Fruit fly (Drosophila melanogaster) whole organism, wandering third instar larva: ENCODE results near the gene CG43998.
A peak's percentile ranks its signal among the peaks of the same experiment; 100 is the strongest.

ENCODE experiments used
- Abd-B ChIP-seq: fragments of >200 bp; optimal IDR thresholded peaks from 2 replicates; lab custom pipeline; 2017; ENCODE audit warnings: missing biosample characterization, missing genetic modification characterization
- CG32264 ChIP-seq: fragments of 200-800 bp; sonication (Bioruptor generic); optimal IDR thresholded peaks from 2 replicates; lab custom pipeline; 2016; ENCODE audit warnings: missing biosample characterization, missing genetic modification characterization
- CG9705 ChIP-seq: fragments of 200-800 bp; sonication (Bioruptor generic); optimal IDR thresholded peaks from 2 replicates; lab custom pipeline; 2018; ENCODE audit warnings: missing biosample characterization, mild to moderate bottlenecking, missing genetic modification characterization
- CrebA ChIP-seq: fragments of 200-800 bp; sonication (Bioruptor generic); optimal IDR thresholded peaks from 2 replicates; lab custom pipeline; 2016; ENCODE audit warnings: missing biosample characterization, mild to moderate bottlenecking, missing genetic modification characterization, borderline replicate concordance
- Dfd ChIP-seq: fragments of >200 bp; optimal IDR thresholded peaks from 2 replicates; lab custom pipeline; 2017; ENCODE audit warnings: missing biosample characterization, missing genetic modification characterization
- Dif ChIP-seq: fragments of 200-275, 200-300 bp; sonication (Bioruptor generic); optimal IDR thresholded peaks from 2 replicates; lab custom pipeline; 2018; ENCODE audit warnings: missing biosample characterization, missing genetic modification characterization; ENCODE audit not compliant: partially characterized antibody
- GATAd ChIP-seq: sonication (Bioruptor generic); optimal IDR thresholded peaks from 2 replicates; lab custom pipeline; 2016; ENCODE audit warnings: missing biosample characterization, missing genetic modification characterization
- HLH106 ChIP-seq: fragments of 200-800 bp; optimal IDR thresholded peaks from 3 replicates; lab custom pipeline; 2019; ENCODE audit warnings: missing biosample characterization, mild to moderate bottlenecking, missing genetic modification characterization, moderate library complexity
- Hnf4 ChIP-seq: fragments of 200-800 bp; sonication (Bioruptor generic); optimal IDR thresholded peaks from 2 replicates; lab custom pipeline; 2016; ENCODE audit warnings: missing biosample characterization, mild to moderate bottlenecking, missing genetic modification characterization
- Hr78 ChIP-seq: fragments of >200 bp; optimal IDR thresholded peaks from 2 replicates; lab custom pipeline; 2017; ENCODE audit warnings: missing biosample characterization, missing genetic modification characterization
- Hr83 ChIP-seq: fragments of 200-300 bp; sonication (Bioruptor generic); optimal IDR thresholded peaks from 2 replicates; lab custom pipeline; 2016; ENCODE audit warnings: missing biosample characterization, mild to moderate bottlenecking, missing genetic modification characterization, moderate library complexity; ENCODE audit not compliant: poor library complexity, severe bottlenecking
- Jra ChIP-seq: sonication (Bioruptor generic); optimal IDR thresholded peaks from 2 replicates; lab custom pipeline; 2016; ENCODE audit warnings: missing biosample characterization, missing genetic modification characterization
- Mio ChIP-seq: sonication (Bioruptor generic); optimal IDR thresholded peaks from 2 replicates; lab custom pipeline; 2016; ENCODE audit warnings: missing biosample characterization, missing genetic modification characterization
- Myc ChIP-seq: fragments of >200 bp; optimal IDR thresholded peaks from 2 replicates; lab custom pipeline; 2017
- N ChIP-seq: fragments of >200 bp; optimal IDR thresholded peaks from 2 replicates; lab custom pipeline; 2018; ENCODE audit warnings: missing biosample characterization, missing external identifiers, missing genetic modification characterization
- OdsH ChIP-seq: fragments of 200-800 bp; sonication (Bioruptor generic); optimal IDR thresholded peaks from 2 replicates; lab custom pipeline; 2016; ENCODE audit warnings: missing biosample characterization, mild to moderate bottlenecking, missing genetic modification characterization
- Rel ChIP-seq, 2 experiments: fragments of 200-800 bp; sonication (Bioruptor generic) in 1 of 2; optimal IDR thresholded peaks; 2 replicates in 1 of 2; 3 replicates in 1 of 2; lab custom pipeline; 2016 to 2019; ENCODE audit warnings: mild to moderate bottlenecking in 2 of 2, missing biosample characterization in 2 of 2, missing genetic modification characterization in 2 of 2, moderate library complexity in 1 of 2
- Sp1 ChIP-seq: fragments of 200-800 bp; sonication (Bioruptor generic); optimal IDR thresholded peaks from 3 replicates; lab custom pipeline; 2019; ENCODE audit warnings: missing biosample characterization, mild to moderate bottlenecking, missing genetic modification characterization, moderate library complexity
- Vsx2 ChIP-seq: fragments of 200-300, 225-300 bp; sonication (Bioruptor generic); optimal IDR thresholded peaks from 2 replicates; lab custom pipeline; 2018; ENCODE audit warnings: missing biosample characterization, missing genetic modification characterization; ENCODE audit not compliant: partially characterized antibody
- br ChIP-seq: fragments of 200-800 bp; sonication (Bioruptor generic); optimal IDR thresholded peaks from 2 replicates; lab custom pipeline; 2016; ENCODE audit warnings: missing biosample characterization, missing genetic modification characterization
- brk ChIP-seq: fragments of 200-800 bp; sonication (Bioruptor generic); optimal IDR thresholded peaks from 2 replicates; lab custom pipeline; 2016; ENCODE audit warnings: missing biosample characterization, mild to moderate bottlenecking, missing genetic modification characterization
- dl ChIP-seq, 2 experiments: fragments of 175-275, 200-275 bp in 1 of 2; fragments of 200-275 bp in 1 of 2; sonication (Bioruptor generic); optimal IDR thresholded peaks; lab custom pipeline; 2018; ENCODE audit warnings: mild to moderate bottlenecking in 2 of 2, missing biosample characterization in 2 of 2, missing genetic modification characterization in 2 of 2, moderate library complexity in 2 of 2; ENCODE audit not compliant: partially characterized antibody in 2 of 2, insufficient read depth in 1 of 2
- dmrt93B ChIP-seq: fragments of 200-800 bp; sonication (Bioruptor generic); optimal IDR thresholded peaks from 2 replicates; lab custom pipeline; 2018; ENCODE audit warnings: missing biosample characterization, mild to moderate bottlenecking, missing genetic modification characterization
- dsf ChIP-seq: sonication (Bioruptor generic); optimal IDR thresholded peaks from 2 replicates; lab custom pipeline; 2016; ENCODE audit warnings: missing biosample characterization, missing genetic modification characterization, borderline replicate concordance
- ey ChIP-seq: fragments of 200-800 bp; sonication (Bioruptor generic); optimal IDR thresholded peaks from 2 replicates; lab custom pipeline; 2016; ENCODE audit warnings: missing biosample characterization, missing genetic modification characterization
- foxo ChIP-seq, 2 experiments: fragments of 200-800 bp; sonication (Bioruptor generic); optimal IDR thresholded peaks; 2 replicates in 1 of 2; 3 replicates in 1 of 2; lab custom pipeline; 2016 to 2017; ENCODE audit warnings: missing biosample characterization in 2 of 2, missing genetic modification characterization in 2 of 2
- fru ChIP-seq: fragments of 200-800 bp; sonication (Bioruptor generic); optimal IDR thresholded peaks from 3 replicates; lab custom pipeline; 2016; ENCODE audit warnings: missing biosample characterization, mild to moderate bottlenecking, missing genetic modification characterization
- h ChIP-seq: fragments of 200-800 bp; sonication (Bioruptor generic); optimal IDR thresholded peaks from 3 replicates; lab custom pipeline; 2016; ENCODE audit warnings: missing biosample characterization, mild to moderate bottlenecking, missing genetic modification characterization
- jim ChIP-seq: fragments of 175-275, 200-325 bp; sonication (Bioruptor generic); optimal IDR thresholded peaks from 2 replicates; lab custom pipeline; 2016; ENCODE audit warnings: missing biosample characterization, mild to moderate bottlenecking, missing genetic modification characterization
- lola ChIP-seq: fragments of >200 bp; optimal IDR thresholded peaks from 2 replicates; lab custom pipeline; 2017; ENCODE audit warnings: missing biosample characterization, missing genetic modification characterization
- pan ChIP-seq: fragments of >200 bp; optimal IDR thresholded peaks from 2 replicates; lab custom pipeline; 2017
- psq ChIP-seq: fragments of 200-800 bp; sonication (Bioruptor generic); optimal IDR thresholded peaks from 3 replicates; lab custom pipeline; 2017; ENCODE audit warnings: missing biosample characterization, mild to moderate bottlenecking, missing genetic modification characterization, moderate library complexity
- rgr ChIP-seq: fragments of 200-800 bp; sonication (Bioruptor generic); optimal IDR thresholded peaks from 3 replicates; lab custom pipeline; 2016; ENCODE audit warnings: missing biosample characterization, mild to moderate bottlenecking, missing genetic modification characterization
- sage ChIP-seq: fragments of 200-800 bp; sonication (Bioruptor generic); optimal IDR thresholded peaks from 2 replicates; lab custom pipeline; 2016; ENCODE audit warnings: missing biosample characterization, mild to moderate bottlenecking, missing genetic modification characterization
- sv ChIP-seq: fragments of 200-800 bp; sonication (Bioruptor generic); optimal IDR thresholded peaks from 3 replicates; lab custom pipeline; 2016; ENCODE audit warnings: missing biosample characterization, missing genetic modification characterization
- tai ChIP-seq: sonication (Bioruptor generic); optimal IDR thresholded peaks from 2 replicates; lab custom pipeline; 2016; ENCODE audit warnings: missing biosample characterization, missing genetic modification characterization
- usp ChIP-seq: fragments of >200 bp; optimal IDR thresholded peaks from 2 replicates; lab custom pipeline; 2017; ENCODE audit warnings: missing biosample characterization, missing genetic modification characterization
- woc ChIP-seq: sonication (Bioruptor generic); optimal IDR thresholded peaks from 2 replicates; lab custom pipeline; 2016; ENCODE audit warnings: missing biosample characterization, mild to moderate bottlenecking, missing genetic modification characterization

The CG43998 gene

dm6 chr3R:23888273-23889220 is 40.3 kb downstream of the CG43998 start (continued):
- TF ChIP-seq Rel (GFP tag; optimal IDR thresholded peaks at IDR 0.05; lab: Kevin White, UChicago) (peak; percentile 78), Rel (tag; optimal IDR thresholded peaks at IDR 0.05; lab: Kevin White, UChicago) (peak; percentile 92)

- TF ChIP-seq sv (GFP tag; lab: Kevin White, UChicago) (no peak), Sp1 (no peak), N (no peak)
Observed at dm6 chr3R:23887572-23887971, 41.2 kb downstream of the CG43998 start.

dm6 chr3R:23887096-23887421 is 41.7 kb downstream of the CG43998 start:
- TF ChIP-seq tai (GFP tag; lab: Kevin White, UChicago) = peak; percentile 54
- peak; percentile 52 for TF ChIP-seq woc (GFP tag; lab: Kevin White, UChicago)
- TF ChIP-seq dmrt93B (GFP tag; lab: Kevin White, UChicago) = peak; percentile 77
- TF ChIP-seq HLH106 (tag; lab: Kevin White, UChicago) = peak; percentile 87
- no peak for TF ChIP-seq N
- TF ChIP-seq ey (GFP tag; lab: Kevin White, UChicago) = peak; percentile 77
- peak; percentile 89 for TF ChIP-seq psq (GFP tag; lab: Kevin White, UChicago)
- peak; percentile 88 for TF ChIP-seq OdsH (GFP tag; lab: Kevin White, UChicago)
- TF ChIP-seq Rel (GFP tag; optimal IDR thresholded peaks at IDR 0.05; lab: Kevin White, UChicago) = peak; percentile 71
- peak; percentile 29 for TF ChIP-seq Rel (tag; optimal IDR thresholded peaks at IDR 0.05; lab: Kevin White, UChicago)
- peak; percentile 78 for TF ChIP-seq sv (GFP tag; lab: Kevin White, UChicago)
- no peak for TF ChIP-seq usp
- TF ChIP-seq Hnf4 = peak; percentile 78
- no peak for TF ChIP-seq CG9705 (GFP tag; lab: Kevin White, UChicago)
- TF ChIP-seq Mio (GFP tag; lab: Kevin White, UChicago) = no peak
- peak in 1 of 2 experiments; percentile 88 for TF ChIP-seq foxo (GFP tag; optimal IDR thresholded peaks at IDR 0.05; lab: Kevin White, UChicago)
- peak; percentile 69 for TF ChIP-seq CrebA (GFP tag; lab: Kevin White, UChicago)
- peak; percentile 87 for TF ChIP-seq sage (GFP tag; lab: Kevin White, UChicago)
- peak; percentile 87 for TF ChIP-seq fru (GFP tag; lab: Kevin White, UChicago)
- no peak for TF ChIP-seq Dfd (GFP tag; lab: Kevin White, UChicago)
- TF ChIP-seq lola = no peak
- peak; percentile 43 for TF ChIP-seq CG32264 (GFP tag; lab: Kevin White, UChicago)
- TF ChIP-seq GATAd (GFP tag; lab: Kevin White, UChicago) = no peak
- TF ChIP-seq Hr83 = no peak
- TF ChIP-seq Sp1 = peak; percentile 87
- TF ChIP-seq dsf (GFP tag; lab: Kevin White, UChicago) = no peak
- no peak for TF ChIP-seq Myc (lab: Kevin White, UChicago)
- peak; percentile 91 for TF ChIP-seq rgr
- TF ChIP-seq Jra (GFP tag; lab: Kevin White, UChicago) = no peak
- TF ChIP-seq brk = peak; percentile 73
- TF ChIP-seq Dif (GFP tag; lab: Kevin White, UChicago) = no peak
- no peak for TF ChIP-seq Abd-B (GFP tag; lab: Kevin White, UChicago)
- TF ChIP-seq dl (GFP tag; optimal IDR thresholded peaks at IDR 0.05; lab: Kevin White, UChicago; ENCODE audit: insufficient read depth in 1 of 2, partially characterized antibody in 2 of 2) = no peak
- TF ChIP-seq h (GFP tag; lab: Kevin White, UChicago) = peak; percentile 90
- no peak for TF ChIP-seq Hr78 (GFP tag; lab: Kevin White, UChicago)
- no peak for TF ChIP-seq jim (GFP tag; lab: Kevin White, UChicago)
- no peak for TF ChIP-seq Vsx2
- no peak for TF ChIP-seq pan (lab: Kevin White, UChicago)
- TF ChIP-seq br = peak; percentile 63
